Worm (Caenorhabditis elegans) whole organism, midembryonic: ENCODE measurements around the gene T21E8.7.

ENCODE experiments used
- flt-1 ChIP-seq: fragments of 200-800 bp; sonication (Bioruptor generic); IDR thresholded peaks from 2 replicates; pipeline ENCODE4 v1.3.6; 2022; ENCODE audit warnings: missing genetic modification characterization, missing compliant biosample characterization
- tab-1 ChIP-seq: fragments of 200-800 bp; sonication (Bioruptor generic); IDR thresholded peaks from 2 replicates; pipeline ENCODE4 v1.3.6; 2022; ENCODE audit warnings: missing genetic modification characterization, missing compliant biosample characterization

- TF ChIP-seq flt-1 (GFP tag; lab: Robert Waterston, UW) (no peak), tab-1 (GFP tag; lab: Robert Waterston, UW) (no peak)
Measured at ce11 chrX:10928948-10929563, 45.8 kb downstream of the T21E8.7 start, which contains the start of gene dgn-1.
